Worm (Caenorhabditis elegans) whole organism, L1 larva: ENCODE data around the gene F07H5.13.

Experiments
- C16A3.4 ChIP-seq: fragments of 150-350 bp; optimal IDR thresholded peaks from 2 replicates; lab custom pipeline; 2014; ENCODE audit warnings: missing biosample characterization, missing genetic modification characterization
- alr-1 ChIP-seq: fragments of 200-800 bp; sonication (Bioruptor generic); optimal IDR thresholded peaks from 2 replicates; lab custom pipeline; 2018; ENCODE audit warnings: borderline replicate concordance, mild to moderate bottlenecking, missing genetic modification characterization, missing compliant biosample characterization
- ama-1 ChIP-seq: fragments of 150-350 bp; optimal IDR thresholded peaks from 2 replicates; lab custom pipeline; 2014
- blmp-1 ChIP-seq: fragments of 150-350 bp; optimal IDR thresholded peaks from 2 replicates; lab custom pipeline; 2014; ENCODE audit warnings: missing biosample characterization, missing genetic modification characterization
- ceh-63 ChIP-seq: fragments of 200-800 bp; sonication (Bioruptor generic); optimal IDR thresholded peaks from 2 replicates; lab custom pipeline; 2018; ENCODE audit warnings: mild to moderate bottlenecking, missing genetic modification characterization, missing compliant biosample characterization
- ceh-82 ChIP-seq, 3 experiments: fragments of 150-350 bp in 1 of 3; sonication (generic microtip) in 2 of 3; optimal IDR thresholded peaks; 2 replicates each; lab custom pipeline; 2014 to 2017; ENCODE audit warnings: missing biosample characterization in 3 of 3, missing genetic modification characterization in 3 of 3
- ceh-90 ChIP-seq: sonication (generic microtip); optimal IDR thresholded peaks from 2 replicates; lab custom pipeline; 2016; ENCODE audit warnings: missing genetic modification characterization, missing compliant biosample characterization
- efl-1 ChIP-seq, 4 experiments: fragments of 150-350 bp; optimal IDR thresholded peaks in 3 of 4; peaks in 1 of 4; 1 replicate in 1 of 4; 2 replicates in 3 of 4; lab custom pipeline; 2014; ENCODE audit warnings: missing biosample characterization in 2 of 4, missing genetic modification characterization in 2 of 4, missing genetic modification reagents in 2 of 4
- egl-13 ChIP-seq: sonication (generic microtip); optimal IDR thresholded peaks from 2 replicates; lab custom pipeline; 2016; ENCODE audit warnings: missing genotype, missing genetic modification reagents, missing genetic modification characterization, missing compliant biosample characterization
- egl-27 ChIP-seq, 2 experiments: fragments of 150-350 bp in 1 of 2; sonication (generic microtip); optimal IDR thresholded peaks; 3 replicates each; lab custom pipeline; 2017 to 2018; ENCODE audit warnings: missing biosample characterization in 2 of 2, missing genetic modification characterization in 2 of 2, missing genetic modification reagents in 2 of 2
- elt-3 ChIP-seq, 6 experiments: fragments of 150-350 bp in 1 of 6; sonication (generic microtip); optimal IDR thresholded peaks; 2 replicates each; lab custom pipeline; 2017 to 2018; ENCODE audit warnings: missing biosample characterization in 6 of 6, missing genetic modification characterization in 6 of 6, inconsistent platforms in 1 of 6
- fkh-10 ChIP-seq: sonication (generic microtip); optimal IDR thresholded peaks from 2 replicates; lab custom pipeline; 2017; ENCODE audit warnings: missing biosample characterization, missing genetic modification reagents, missing genetic modification characterization
- fkh-4 ChIP-seq: sonication (generic microtip); optimal IDR thresholded peaks from 2 replicates; lab custom pipeline; 2016; ENCODE audit warnings: missing compliant biosample characterization, missing genetic modification characterization, borderline replicate concordance
- fos-1 ChIP-seq: fragments of 150-350 bp; optimal IDR thresholded peaks from 2 replicates; lab custom pipeline; 2014; ENCODE audit warnings: missing biosample characterization, missing genetic modification characterization
- hlh-4 ChIP-seq: sonication (generic microtip); optimal IDR thresholded peaks from 2 replicates; lab custom pipeline; 2016; ENCODE audit warnings: mild to moderate bottlenecking, missing genetic modification characterization, missing compliant biosample characterization
- hpl-2 ChIP-seq: fragments of 150-350 bp; optimal IDR thresholded peaks from 2 replicates; lab custom pipeline; 2014; ENCODE audit warnings: missing biosample characterization, missing genetic modification reagents, missing genetic modification characterization
- isw-1 ChIP-seq: fragments of 200-800 bp; sonication (Bioruptor generic); IDR thresholded peaks from 2 replicates; pipeline ENCODE4 v1.3.6; 2022; ENCODE audit warnings: missing genetic modification characterization, missing compliant biosample characterization
- jun-1 ChIP-seq: fragments of 150-350 bp; optimal IDR thresholded peaks from 2 replicates; lab custom pipeline; 2014; ENCODE audit warnings: missing biosample characterization, missing genetic modification reagents, missing genetic modification characterization
- lin-14 ChIP-seq: fragments of 200-800 bp; sonication (Bioruptor generic); optimal IDR thresholded peaks from 2 replicates; lab custom pipeline; 2018; ENCODE audit warnings: mild to moderate bottlenecking, missing genetic modification characterization, moderate library complexity, missing compliant biosample characterization
- lin-15B ChIP-seq: fragments of 150-350 bp; sonication (generic microtip); optimal IDR thresholded peaks from 3 replicates; lab custom pipeline; 2014; ENCODE audit warnings: missing biosample characterization, missing genetic modification characterization
- lir-3 ChIP-seq: sonication (generic microtip); optimal IDR thresholded peaks from 2 replicates; lab custom pipeline; 2016; ENCODE audit warnings: mild to moderate bottlenecking, missing genetic modification characterization, moderate library complexity, missing compliant biosample characterization; ENCODE audit not compliant: poor library complexity
- mdl-1 ChIP-seq, 2 experiments: fragments of 150-350 bp; optimal IDR thresholded peaks; 2 replicates each; lab custom pipeline; 2014 to 2017; ENCODE audit warnings: missing biosample characterization in 2 of 2, missing genetic modification characterization in 2 of 2, inconsistent platforms in 1 of 2
- mef-2 ChIP-seq: fragments of 150-350 bp; optimal IDR thresholded peaks from 2 replicates; lab custom pipeline; 2014; ENCODE audit warnings: missing biosample characterization, missing genetic modification characterization
- nhr-11 ChIP-seq: fragments of 150-350 bp; optimal IDR thresholded peaks from 2 replicates; lab custom pipeline; 2014; ENCODE audit warnings: missing biosample characterization, missing genetic modification characterization
- nhr-12 ChIP-seq: sonication (generic microtip); optimal IDR thresholded peaks from 2 replicates; lab custom pipeline; 2017; ENCODE audit warnings: missing biosample characterization, missing genetic modification characterization
- nhr-20 ChIP-seq: sonication (generic microtip); optimal IDR thresholded peaks from 2 replicates; lab custom pipeline; 2016; ENCODE audit warnings: mild to moderate bottlenecking, missing genetic modification characterization, missing compliant biosample characterization
- nhr-237 ChIP-seq: fragments of 150-350 bp; optimal IDR thresholded peaks from 2 replicates; lab custom pipeline; 2014; ENCODE audit warnings: missing biosample characterization, missing genetic modification characterization
- nhr-47 ChIP-seq: sonication (generic microtip); optimal IDR thresholded peaks from 2 replicates; lab custom pipeline; 2016; ENCODE audit warnings: mild to moderate bottlenecking, missing genetic modification characterization, moderate library complexity, missing compliant biosample characterization
- nhr-76 ChIP-seq: sonication (generic microtip); optimal IDR thresholded peaks from 2 replicates; lab custom pipeline; 2017; ENCODE audit warnings: missing biosample characterization, missing genetic modification characterization
- pag-3 ChIP-seq: sonication (generic microtip); optimal IDR thresholded peaks from 2 replicates; lab custom pipeline; 2017; ENCODE audit warnings: missing genetic modification characterization, mild to moderate bottlenecking, missing compliant biosample characterization, antibody characterized with exemption, borderline replicate concordance; ENCODE audit not compliant: insufficient read depth
- pax-3 ChIP-seq: fragments of 200-800 bp; sonication (Bioruptor generic); optimal IDR thresholded peaks from 2 replicates; lab custom pipeline; 2018; ENCODE audit warnings: mild to moderate bottlenecking, missing genetic modification characterization, moderate library complexity, missing compliant biosample characterization
- skn-1 ChIP-seq: fragments of 150-350 bp; optimal IDR thresholded peaks from 2 replicates; lab custom pipeline; 2014; ENCODE audit warnings: missing biosample characterization, missing genetic modification characterization
- snpc-4 ChIP-seq: fragments of 150-350 bp; optimal IDR thresholded peaks from 2 replicates; lab custom pipeline; 2014; ENCODE audit warnings: missing biosample characterization, missing genetic modification characterization
- snu-23 ChIP-seq: sonication (generic microtip); optimal IDR thresholded peaks from 2 replicates; lab custom pipeline; 2016; ENCODE audit warnings: missing genetic modification characterization, missing compliant biosample characterization
- sup-37 ChIP-seq: fragments of 200-800 bp; sonication (Bioruptor generic); optimal IDR thresholded peaks from 2 replicates; lab custom pipeline; 2018; ENCODE audit warnings: mild to moderate bottlenecking, missing genetic modification characterization, missing compliant biosample characterization
- swsn-7 ChIP-seq: sonication (generic microtip); optimal IDR thresholded peaks from 2 replicates; lab custom pipeline; 2016; ENCODE audit warnings: missing genetic modification characterization, missing compliant biosample characterization
- tbx-2 ChIP-seq: sonication (generic microtip); optimal IDR thresholded peaks from 2 replicates; lab custom pipeline; 2016; ENCODE audit warnings: missing genetic modification characterization, missing compliant biosample characterization
- unc-30 ChIP-seq: sonication (generic microtip); optimal IDR thresholded peaks from 2 replicates; lab custom pipeline; 2017; ENCODE audit warnings: missing biosample characterization, missing genetic modification characterization
- vab-15 ChIP-seq: sonication (generic microtip); optimal IDR thresholded peaks from 2 replicates; lab custom pipeline; 2017; ENCODE audit warnings: missing genotype, mild to moderate bottlenecking, missing genetic modification characterization, missing compliant biosample characterization
- xbp-1 ChIP-seq: sonication (generic microtip); optimal IDR thresholded peaks from 2 replicates; lab custom pipeline; 2016; ENCODE audit warnings: missing genetic modification characterization, missing compliant biosample characterization
- zag-1 ChIP-seq: fragments of 150-350 bp; optimal IDR thresholded peaks from 2 replicates; lab custom pipeline; 2014; ENCODE audit warnings: missing biosample characterization, missing genetic modification characterization
- ztf-11 ChIP-seq, 2 experiments: sonication (generic microtip); optimal IDR thresholded peaks; 2 replicates each; lab custom pipeline; 2016 to 2017; ENCODE audit warnings: missing genetic modification characterization in 2 of 2, missing biosample characterization in 1 of 2, missing compliant biosample characterization in 1 of 2
- ztf-4 ChIP-seq: fragments of 150-350 bp; optimal IDR thresholded peaks from 2 replicates; lab custom pipeline; 2014; ENCODE audit warnings: missing biosample characterization, missing genetic modification characterization

F07H5.13 gene

DNA sequence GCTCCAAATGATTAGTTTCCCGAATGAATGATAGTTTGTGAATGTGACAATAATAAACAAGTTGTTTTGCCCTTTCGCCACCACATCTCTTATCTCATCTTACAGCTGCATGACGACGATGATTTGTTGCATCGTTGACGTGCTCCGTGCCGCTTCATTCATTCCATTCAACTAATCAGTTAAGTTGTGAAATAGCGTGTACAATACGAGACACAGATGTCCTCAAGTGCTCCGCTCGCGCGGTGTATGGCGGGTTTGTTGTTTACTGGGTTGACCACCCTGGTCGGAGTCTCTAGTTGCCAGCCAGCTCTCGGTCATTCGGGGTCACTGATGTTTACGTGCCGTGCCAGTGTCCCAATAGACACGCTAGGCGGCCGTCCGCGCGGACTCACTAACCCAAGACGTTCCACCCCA, 42.4 kb upstream of the F07H5.13 start:
- TF ChIP-seq egl-27 (tag; optimal IDR thresholded peaks at IDR 0.05; lab: Kevin White, UChicago) (no peak), mdl-1 (tag; optimal IDR thresholded peaks at IDR 0.05; lab: Kevin White, UChicago) (no peak), jun-1 (tag; lab: Kevin White, UChicago) (no peak), ama-1 (lab: Kevin White, UChicago) (no peak), efl-1 (optimal IDR thresholded peaks at IDR 0.05; lab: Kevin White, UChicago) (no peak), efl-1 (GFP tag; optimal IDR thresholded peaks at IDR 0.05 in 1 of 2; lab: Kevin White, UChicago) (no peak), zag-1 (tag; lab: Kevin White, UChicago) (no peak), C16A3.4 (tag; lab: Kevin White, UChicago) (no peak), fkh-4 (tag; lab: Kevin White, UChicago) (no peak), pag-3 (tag; lab: Kevin White, UChicago) (no peak), fkh-10 (no peak), ztf-4 (tag; lab: Kevin White, UChicago) (no peak), nhr-76 (no peak), xbp-1 (tag; lab: Kevin White, UChicago) (no peak), alr-1 (tag; lab: Kevin White, UChicago) (no peak), hlh-4 (tag; lab: Kevin White, UChicago) (no peak), nhr-237 (tag; lab: Kevin White, UChicago) (no peak)

- TF ChIP-seq efl-1 (optimal IDR thresholded peaks at IDR 0.05; lab: Kevin White, UChicago) (no peak), efl-1 (GFP tag; optimal IDR thresholded peaks at IDR 0.05 in 1 of 2; lab: Kevin White, UChicago) (peak in 1 of 2 experiments; percentile 64), ceh-82 (tag; optimal IDR thresholded peaks at IDR 0.05; lab: Kevin White, UChicago) (no peak)
- TF ChIP-seq, all 84 proteins: peak for 1
Observed at ce11 chrII:8748638-8749037, 41.7 kb upstream of the F07H5.13 start.

ce11 chrII:8749084-8749483, 41.3 kb upstream of the F07H5.13 start:
- TF ChIP-seq blmp-1 (peak; percentile 100), swsn-7 (tag; lab: Kevin White, UChicago) (no peak), ztf-11 (tag; optimal IDR thresholded peaks at IDR 0.05; lab: Kevin White, UChicago) (no peak), fkh-4 (tag; lab: Kevin White, UChicago) (no peak), skn-1 (tag; lab: Kevin White, UChicago) (no peak)

- peak; percentile 1 for TF ChIP-seq snu-23 (GFP tag; lab: Kevin White, UChicago)
- TF ChIP-seq ceh-63 (GFP tag; lab: Kevin White, UChicago), result no peak
- TF ChIP-seq lin-15B (tag; lab: Kevin White, UChicago), result no peak
- peak; percentile 28 for TF ChIP-seq lin-14 (GFP tag; lab: Kevin White, UChicago)
- no peak for TF ChIP-seq swsn-7 (tag; lab: Kevin White, UChicago)
- TF ChIP-seq blmp-1, result peak; percentile 95
- TF ChIP-seq skn-1 (tag; lab: Kevin White, UChicago), result peak; percentile 60
- no peak for TF ChIP-seq tbx-2 (tag; lab: Kevin White, UChicago)
- TF ChIP-seq C16A3.4 (tag; lab: Kevin White, UChicago), result no peak
- no peak for TF ChIP-seq vab-15
- no peak for TF ChIP-seq lir-3 (tag; lab: Kevin White, UChicago)
- TF ChIP-seq fos-1, result no peak
- TF ChIP-seq, all 84 proteins: peak for 4
Observed at ce11 chrII:8750056-8750455, 40.3 kb upstream of the F07H5.13 start.

DNA sequence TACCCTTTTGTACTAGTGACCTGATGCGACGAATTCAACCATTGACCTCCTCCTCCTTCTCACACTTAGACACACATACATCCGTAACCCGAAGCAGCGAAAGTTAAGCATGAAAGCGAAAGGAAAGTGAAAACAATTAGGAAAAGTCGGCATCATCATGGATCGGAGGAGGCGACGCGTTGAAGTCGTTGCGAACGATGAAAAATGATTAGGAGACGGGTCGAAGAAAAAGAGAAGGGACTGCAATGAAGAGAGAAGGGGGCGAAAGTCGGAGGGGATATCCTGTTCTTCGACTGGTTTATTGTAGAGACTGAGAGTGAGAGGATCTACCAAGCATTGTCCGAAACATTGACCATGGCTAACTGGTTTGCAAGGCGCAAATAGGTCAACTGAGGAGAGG, 39.3 kb upstream of the F07H5.13 start:
- TF ChIP-seq nhr-20 (tag; lab: Kevin White, UChicago) (no peak), zag-1 (tag; lab: Kevin White, UChicago) (no peak), nhr-11 (tag; lab: Kevin White, UChicago) (no peak), ceh-90 (tag; lab: Kevin White, UChicago) (no peak), snpc-4 (tag; lab: Kevin White, UChicago) (no peak), efl-1 (optimal IDR thresholded peaks at IDR 0.05; lab: Kevin White, UChicago) (no peak), efl-1 (GFP tag; optimal IDR thresholded peaks at IDR 0.05 in 1 of 2; lab: Kevin White, UChicago) (peak in 1 of 2 experiments; percentile 72), sup-37 (GFP tag; lab: Kevin White, UChicago) (no peak), jun-1 (tag; lab: Kevin White, UChicago) (peak; percentile 53), hpl-2 (GFP tag; lab: Kevin White, UChicago) (no peak), pax-3 (tag; lab: Kevin White, UChicago) (no peak), ceh-63 (GFP tag; lab: Kevin White, UChicago) (no peak), unc-30 (no peak), nhr-47 (tag; lab: Kevin White, UChicago) (no peak), egl-13 (tag; lab: Kevin White, UChicago) (no peak), isw-1 (GFP tag; lab: Robert Waterston, UW) (no peak), mef-2 (no peak), fos-1 (no peak), pag-3 (tag; lab: Kevin White, UChicago) (no peak), nhr-12 (no peak), elt-3 (tag; optimal IDR thresholded peaks at IDR 0.05; lab: Kevin White, UChicago) (no peak)
